Worm (Caenorhabditis elegans): ENCODE results near the gene Y44A6D.5.

The Y44A6D.5 gene

ce11 chrV:20763192-20763591 lies 39.6 kb downstream of the Y44A6D.5 start:
- TF ChIP-seq pha-4 (GFP tag; IDR thresholded peaks at IDR 0.05) (no peak), pha-4 (tag; optimal IDR thresholded peaks at IDR 0.05) (peak; percentile 69), saeg-2 (GFP tag; IDR thresholded peaks at IDR 0.05) (no peak), ces-1 (GFP tag; optimal IDR thresholded peaks at IDR 0.05) (no peak), Y75B8A.6 (GFP tag; IDR thresholded peaks at IDR 0.05) (no peak)

- TF ChIP-seq nhr-10 (tag; optimal IDR thresholded peaks at IDR 0.05) (no peak), nhr-42 (GFP tag; IDR thresholded peaks at IDR 0.05) (no peak), pha-4 (GFP tag; IDR thresholded peaks at IDR 0.05) (no peak; the same call in 1 of the 2 replicates), pha-4 (tag; optimal IDR thresholded peaks at IDR 0.05) (peak; percentile 99)
These were observed 41.0 kb downstream of the Y44A6D.5 start for ce11 chrV:20761758-20762157.

ce11 chrV:20758106-20758505 lies 44.7 kb downstream of the Y44A6D.5 start:
- 0 out of 2 replicates have a peak, but pooled peaks have one; percentile 31 for TF ChIP-seq egl-43 (GFP tag; IDR thresholded peaks at IDR 0.05)
- TF ChIP-seq unc-62 (GFP tag; optimal IDR thresholded peaks at IDR 0.05 in 1 of 2): peak in 1 of 2 experiments; percentile 90
- TF ChIP-seq unc-62 (tag; optimal IDR thresholded peaks at IDR 0.05): no peak
- TF ChIP-seq unc-130 (GFP tag; optimal IDR thresholded peaks at IDR 0.05): no peak
- TF ChIP-seq aha-1 (tag): peak; percentile 95

- no peak for TF ChIP-seq unc-130 (GFP tag; optimal IDR thresholded peaks at IDR 0.05)
- TF ChIP-seq pqm-1 (tag; optimal IDR thresholded peaks at IDR 0.05): no peak
- 0 out of 2 replicates have a peak, but pooled peaks have one; percentile 36 for TF ChIP-seq egl-43 (GFP tag; IDR thresholded peaks at IDR 0.05)
- no peak for TF ChIP-seq zip-2 (tag; optimal IDR thresholded peaks at IDR 0.05)
- no peak for TF ChIP-seq ZK337.2 (GFP tag; IDR thresholded peaks at IDR 0.05)
- 0 out of 2 replicates have a peak, but pooled peaks have one; percentile 21 for TF ChIP-seq php-3 (GFP tag; IDR thresholded peaks at IDR 0.05)
- TF ChIP-seq ceh-28 (tag; optimal IDR thresholded peaks at IDR 0.05): no peak
- TF ChIP-seq lin-13 (GFP tag; optimal IDR thresholded peaks at IDR 0.05): no peak
- TF ChIP-seq daf-12 (tag; optimal IDR thresholded peaks at IDR 0.05): no peak
- TF ChIP-seq set-16 (GFP tag; IDR thresholded peaks at IDR 0.05): peak; percentile 62; the same call in 1 of the 2 replicates
These were observed 45.6 kb downstream of the Y44A6D.5 start for ce11 chrV:20757255-20757654.

ce11 chrV:20756385-20756996 lies 46.3 kb downstream of the Y44A6D.5 start:
- 0 out of 2 replicates have a peak, but pooled peaks have one; percentile 43 for TF ChIP-seq F44E2.7 (GFP tag; IDR thresholded peaks at IDR 0.05)
- no peak for TF ChIP-seq nhr-48 (tag; optimal IDR thresholded peaks at IDR 0.05)
- no peak for TF ChIP-seq ceh-32 (tag; optimal IDR thresholded peaks at IDR 0.05; ENCODE audit: poor library complexity)
- TF ChIP-seq pha-4 (GFP tag; IDR thresholded peaks at IDR 0.05): no peak
- TF ChIP-seq pha-4 (tag; optimal IDR thresholded peaks at IDR 0.05): peak; percentile 89
- no peak for TF ChIP-seq cey-2 (tag; optimal IDR thresholded peaks at IDR 0.05; ENCODE audit: borderline replicate concordance, insufficient read depth)
- no peak for TF ChIP-seq daf-8 (GFP tag; IDR thresholded peaks at IDR 0.05)
- TF ChIP-seq mxl-2 (GFP tag; conservative IDR thresholded peaks at IDR 0.05): no peak
- peak; percentile 38; the same call in 1 of the 2 replicates for TF ChIP-seq set-16 (GFP tag; IDR thresholded peaks at IDR 0.05)
- no peak for TF ChIP-seq unc-62 (GFP tag; optimal IDR thresholded peaks at IDR 0.05 in 1 of 2)
- no peak for TF ChIP-seq unc-62 (tag; optimal IDR thresholded peaks at IDR 0.05)
- no peak for TF ChIP-seq spr-3 (GFP tag; optimal IDR thresholded peaks at IDR 0.05)

- no peak for TF ChIP-seq daf-16 (GFP tag; optimal IDR thresholded peaks at IDR 0.05)
- peak; percentile 6 for TF ChIP-seq daf-16 (tag; optimal IDR thresholded peaks at IDR 0.05)
- no peak for TF ChIP-seq tag-97 (GFP tag; IDR thresholded peaks at IDR 0.05)
- TF ChIP-seq dve-1 (tag; optimal IDR thresholded peaks at IDR 0.05; ENCODE audit: insufficient read depth): peak; percentile 21
- TF ChIP-seq egl-27 (tag; optimal IDR thresholded peaks at IDR 0.05): no peak
- TF ChIP-seq aha-1 (tag): peak; percentile 69
- TF ChIP-seq nhr-6 (tag; optimal IDR thresholded peaks at IDR 0.05): no peak
- TF ChIP-seq unc-130 (GFP tag; optimal IDR thresholded peaks at IDR 0.05): no peak
- TF ChIP-seq nhr-28 (tag; optimal IDR thresholded peaks at IDR 0.05): no peak
- TF ChIP-seq spr-3 (GFP tag; optimal IDR thresholded peaks at IDR 0.05): no peak
- TF ChIP-seq sdz-12 (GFP tag; optimal IDR thresholded peaks at IDR 0.05): no peak
- peak; percentile 6; the same call in 1 of the 2 replicates for TF ChIP-seq pha-4 (GFP tag; IDR thresholded peaks at IDR 0.05)
- TF ChIP-seq pha-4 (tag; optimal IDR thresholded peaks at IDR 0.05): peak; percentile 81
- no peak for TF ChIP-seq duxl-1 (tag; optimal IDR thresholded peaks at IDR 0.05; ENCODE audit: poor library complexity)
These were observed 47.3 kb downstream of the Y44A6D.5 start for ce11 chrV:20755494-20755893.

Data from whole organism, L4 larva.